Fruit fly (Drosophila melanogaster) whole organism, wandering third instar larva: ENCODE data around the gene TBC1D23.
A peak's percentile ranks its signal among the peaks of the same experiment; 100 is the strongest.

Experiments used
- Abd-B ChIP-seq: fragments of >200 bp; optimal IDR thresholded peaks from 2 replicates; lab custom pipeline; 2017; ENCODE audit warnings: missing biosample characterization, missing genetic modification characterization
- CG32264 ChIP-seq: fragments of 200-800 bp; sonication (Bioruptor generic); optimal IDR thresholded peaks from 2 replicates; lab custom pipeline; 2016; ENCODE audit warnings: missing biosample characterization, missing genetic modification characterization
- CG9705 ChIP-seq: fragments of 200-800 bp; sonication (Bioruptor generic); optimal IDR thresholded peaks from 2 replicates; lab custom pipeline; 2018; ENCODE audit warnings: missing biosample characterization, mild to moderate bottlenecking, missing genetic modification characterization
- CrebA ChIP-seq: fragments of 200-800 bp; sonication (Bioruptor generic); optimal IDR thresholded peaks from 2 replicates; lab custom pipeline; 2016; ENCODE audit warnings: missing biosample characterization, mild to moderate bottlenecking, missing genetic modification characterization, borderline replicate concordance
- Dfd ChIP-seq: fragments of >200 bp; optimal IDR thresholded peaks from 2 replicates; lab custom pipeline; 2017; ENCODE audit warnings: missing biosample characterization, missing genetic modification characterization
- Dif ChIP-seq: fragments of 200-275, 200-300 bp; sonication (Bioruptor generic); optimal IDR thresholded peaks from 2 replicates; lab custom pipeline; 2018; ENCODE audit warnings: missing biosample characterization, missing genetic modification characterization; ENCODE audit not compliant: partially characterized antibody
- GATAd ChIP-seq: sonication (Bioruptor generic); optimal IDR thresholded peaks from 2 replicates; lab custom pipeline; 2016; ENCODE audit warnings: missing biosample characterization, missing genetic modification characterization
- HLH106 ChIP-seq: fragments of 200-800 bp; optimal IDR thresholded peaks from 3 replicates; lab custom pipeline; 2019; ENCODE audit warnings: missing biosample characterization, mild to moderate bottlenecking, missing genetic modification characterization, moderate library complexity
- Hnf4 ChIP-seq: fragments of 200-800 bp; sonication (Bioruptor generic); optimal IDR thresholded peaks from 2 replicates; lab custom pipeline; 2016; ENCODE audit warnings: missing biosample characterization, mild to moderate bottlenecking, missing genetic modification characterization
- Hr78 ChIP-seq: fragments of >200 bp; optimal IDR thresholded peaks from 2 replicates; lab custom pipeline; 2017; ENCODE audit warnings: missing biosample characterization, missing genetic modification characterization
- Jra ChIP-seq: sonication (Bioruptor generic); optimal IDR thresholded peaks from 2 replicates; lab custom pipeline; 2016; ENCODE audit warnings: missing biosample characterization, missing genetic modification characterization
- Mio ChIP-seq: sonication (Bioruptor generic); optimal IDR thresholded peaks from 2 replicates; lab custom pipeline; 2016; ENCODE audit warnings: missing biosample characterization, missing genetic modification characterization
- Myc ChIP-seq: fragments of >200 bp; optimal IDR thresholded peaks from 2 replicates; lab custom pipeline; 2017
- N ChIP-seq: fragments of >200 bp; optimal IDR thresholded peaks from 2 replicates; lab custom pipeline; 2018; ENCODE audit warnings: missing biosample characterization, missing external identifiers, missing genetic modification characterization
- OdsH ChIP-seq: fragments of 200-800 bp; sonication (Bioruptor generic); optimal IDR thresholded peaks from 2 replicates; lab custom pipeline; 2016; ENCODE audit warnings: missing biosample characterization, mild to moderate bottlenecking, missing genetic modification characterization
- Rel ChIP-seq, 2 experiments: fragments of 200-800 bp; sonication (Bioruptor generic) in 1 of 2; optimal IDR thresholded peaks; 2 replicates in 1 of 2; 3 replicates in 1 of 2; lab custom pipeline; 2016 to 2019; ENCODE audit warnings: mild to moderate bottlenecking in 2 of 2, missing biosample characterization in 2 of 2, missing genetic modification characterization in 2 of 2, moderate library complexity in 1 of 2
- Sp1 ChIP-seq: fragments of 200-800 bp; sonication (Bioruptor generic); optimal IDR thresholded peaks from 3 replicates; lab custom pipeline; 2019; ENCODE audit warnings: missing biosample characterization, mild to moderate bottlenecking, missing genetic modification characterization, moderate library complexity
- Vsx2 ChIP-seq: fragments of 200-300, 225-300 bp; sonication (Bioruptor generic); optimal IDR thresholded peaks from 2 replicates; lab custom pipeline; 2018; ENCODE audit warnings: missing biosample characterization, missing genetic modification characterization; ENCODE audit not compliant: partially characterized antibody
- br ChIP-seq: fragments of 200-800 bp; sonication (Bioruptor generic); optimal IDR thresholded peaks from 2 replicates; lab custom pipeline; 2016; ENCODE audit warnings: missing biosample characterization, missing genetic modification characterization
- brk ChIP-seq: fragments of 200-800 bp; sonication (Bioruptor generic); optimal IDR thresholded peaks from 2 replicates; lab custom pipeline; 2016; ENCODE audit warnings: missing biosample characterization, mild to moderate bottlenecking, missing genetic modification characterization
- dmrt93B ChIP-seq: fragments of 200-800 bp; sonication (Bioruptor generic); optimal IDR thresholded peaks from 2 replicates; lab custom pipeline; 2018; ENCODE audit warnings: missing biosample characterization, mild to moderate bottlenecking, missing genetic modification characterization
- dsf ChIP-seq: sonication (Bioruptor generic); optimal IDR thresholded peaks from 2 replicates; lab custom pipeline; 2016; ENCODE audit warnings: missing biosample characterization, missing genetic modification characterization, borderline replicate concordance
- ey ChIP-seq: fragments of 200-800 bp; sonication (Bioruptor generic); optimal IDR thresholded peaks from 2 replicates; lab custom pipeline; 2016; ENCODE audit warnings: missing biosample characterization, missing genetic modification characterization
- fru ChIP-seq: fragments of 200-800 bp; sonication (Bioruptor generic); optimal IDR thresholded peaks from 3 replicates; lab custom pipeline; 2016; ENCODE audit warnings: missing biosample characterization, mild to moderate bottlenecking, missing genetic modification characterization
- h ChIP-seq: fragments of 200-800 bp; sonication (Bioruptor generic); optimal IDR thresholded peaks from 3 replicates; lab custom pipeline; 2016; ENCODE audit warnings: missing biosample characterization, mild to moderate bottlenecking, missing genetic modification characterization
- jim ChIP-seq: fragments of 175-275, 200-325 bp; sonication (Bioruptor generic); optimal IDR thresholded peaks from 2 replicates; lab custom pipeline; 2016; ENCODE audit warnings: missing biosample characterization, mild to moderate bottlenecking, missing genetic modification characterization
- lola ChIP-seq: fragments of >200 bp; optimal IDR thresholded peaks from 2 replicates; lab custom pipeline; 2017; ENCODE audit warnings: missing biosample characterization, missing genetic modification characterization
- psq ChIP-seq: fragments of 200-800 bp; sonication (Bioruptor generic); optimal IDR thresholded peaks from 3 replicates; lab custom pipeline; 2017; ENCODE audit warnings: missing biosample characterization, mild to moderate bottlenecking, missing genetic modification characterization, moderate library complexity
- rgr ChIP-seq: fragments of 200-800 bp; sonication (Bioruptor generic); optimal IDR thresholded peaks from 3 replicates; lab custom pipeline; 2016; ENCODE audit warnings: missing biosample characterization, mild to moderate bottlenecking, missing genetic modification characterization
- sage ChIP-seq: fragments of 200-800 bp; sonication (Bioruptor generic); optimal IDR thresholded peaks from 2 replicates; lab custom pipeline; 2016; ENCODE audit warnings: missing biosample characterization, mild to moderate bottlenecking, missing genetic modification characterization
- sv ChIP-seq: fragments of 200-800 bp; sonication (Bioruptor generic); optimal IDR thresholded peaks from 3 replicates; lab custom pipeline; 2016; ENCODE audit warnings: missing biosample characterization, missing genetic modification characterization
- tai ChIP-seq: sonication (Bioruptor generic); optimal IDR thresholded peaks from 2 replicates; lab custom pipeline; 2016; ENCODE audit warnings: missing biosample characterization, missing genetic modification characterization
- usp ChIP-seq: fragments of >200 bp; optimal IDR thresholded peaks from 2 replicates; lab custom pipeline; 2017; ENCODE audit warnings: missing biosample characterization, missing genetic modification characterization
- woc ChIP-seq: sonication (Bioruptor generic); optimal IDR thresholded peaks from 2 replicates; lab custom pipeline; 2016; ENCODE audit warnings: missing biosample characterization, mild to moderate bottlenecking, missing genetic modification characterization

The TBC1D23 gene

dm6 chr2L:1095450-1095849, 33.7 kb upstream of the TBC1D23 start:
- TF ChIP-seq ey (no peak), Rel (GFP tag; optimal IDR thresholded peaks at IDR 0.05; lab: Kevin White, UChicago) (no peak), Rel (tag; optimal IDR thresholded peaks at IDR 0.05; lab: Kevin White, UChicago) (peak; percentile 17)

dm6 chr2L:1102349-1102748, 26.8 kb upstream of the TBC1D23 start, which contains the start of gene CG4629:
TSS of gene CG4629 (minus strand) at chr2L:1102504.
- TF ChIP-seq Dif (GFP tag; lab: Kevin White, UChicago) = peak; percentile 59
- peak; percentile 13 for TF ChIP-seq fru (GFP tag; lab: Kevin White, UChicago)
- TF ChIP-seq CG32264 (GFP tag; lab: Kevin White, UChicago) = no peak
- TF ChIP-seq Rel (GFP tag; optimal IDR thresholded peaks at IDR 0.05; lab: Kevin White, UChicago) = no peak
- TF ChIP-seq Rel (tag; optimal IDR thresholded peaks at IDR 0.05; lab: Kevin White, UChicago) = peak; percentile 20

dm6 chr2L:1108029-1108688, 21.0 kb upstream of the TBC1D23 start, which contains the start of the genes PolrMT and CG14339:
TSS of gene PolrMT (minus strand) at chr2L:1108373.
TSS of gene CG14339 (plus strand) at chr2L:1108540.
- no peak for TF ChIP-seq sage (GFP tag; lab: Kevin White, UChicago)
- TF ChIP-seq Hr78 (GFP tag; lab: Kevin White, UChicago) = no peak
- TF ChIP-seq HLH106 (tag; lab: Kevin White, UChicago) = no peak
- peak; percentile 51 for TF ChIP-seq N (GFP tag; lab: Kevin White, UChicago)
- TF ChIP-seq tai (GFP tag; lab: Kevin White, UChicago) = no peak
- no peak for TF ChIP-seq dmrt93B (GFP tag; lab: Kevin White, UChicago)
- no peak for TF ChIP-seq h (GFP tag; lab: Kevin White, UChicago)
- TF ChIP-seq psq = no peak
- no peak for TF ChIP-seq Vsx2 (GFP tag; lab: Kevin White, UChicago)
- no peak for TF ChIP-seq Jra (GFP tag; lab: Kevin White, UChicago)
- TF ChIP-seq Sp1 (GFP tag; lab: Kevin White, UChicago) = no peak
- TF ChIP-seq usp (GFP tag; lab: Kevin White, UChicago) = no peak
- no peak for TF ChIP-seq GATAd
- no peak for TF ChIP-seq Mio (GFP tag; lab: Kevin White, UChicago)
- TF ChIP-seq Rel (GFP tag; optimal IDR thresholded peaks at IDR 0.05; lab: Kevin White, UChicago) = no peak
- peak; percentile 36 for TF ChIP-seq Rel (tag; optimal IDR thresholded peaks at IDR 0.05; lab: Kevin White, UChicago)
- TF ChIP-seq fru (GFP tag; lab: Kevin White, UChicago) = no peak
- TF ChIP-seq brk (GFP tag; lab: Kevin White, UChicago) = no peak
- no peak for TF ChIP-seq br (GFP tag; lab: Kevin White, UChicago)
- TF ChIP-seq CrebA (GFP tag; lab: Kevin White, UChicago) = no peak
- peak; percentile 27 for TF ChIP-seq rgr
- TF ChIP-seq ey = no peak
- TF ChIP-seq OdsH (GFP tag; lab: Kevin White, UChicago) = no peak
- TF ChIP-seq CG32264 (GFP tag; lab: Kevin White, UChicago) = no peak
- no peak for TF ChIP-seq CG9705
- no peak for TF ChIP-seq Dif (GFP tag; lab: Kevin White, UChicago)
- TF ChIP-seq woc (GFP tag; lab: Kevin White, UChicago) = no peak
- TF ChIP-seq lola = no peak
- TF ChIP-seq dsf (GFP tag; lab: Kevin White, UChicago) = no peak
- TF ChIP-seq sv = no peak
- peak; percentile 6 for TF ChIP-seq Myc (lab: Kevin White, UChicago)

- TF ChIP-seq Hnf4 (GFP tag; lab: Kevin White, UChicago) (no peak), h (GFP tag; lab: Kevin White, UChicago) (no peak), jim (no peak), woc (GFP tag; lab: Kevin White, UChicago) (no peak), rgr (no peak), ey (no peak), Jra (GFP tag; lab: Kevin White, UChicago) (no peak), tai (GFP tag; lab: Kevin White, UChicago) (no peak), Abd-B (GFP tag; lab: Kevin White, UChicago) (no peak), fru (GFP tag; lab: Kevin White, UChicago) (no peak), Hr78 (GFP tag; lab: Kevin White, UChicago) (no peak), Dif (GFP tag; lab: Kevin White, UChicago) (no peak), Dfd (GFP tag; lab: Kevin White, UChicago) (no peak), Myc (lab: Kevin White, UChicago) (no peak), psq (no peak), CrebA (GFP tag; lab: Kevin White, UChicago) (no peak), br (GFP tag; lab: Kevin White, UChicago) (no peak), usp (GFP tag; lab: Kevin White, UChicago) (no peak)
Measured at dm6 chr2L:1112641-1113040, 16.5 kb upstream of the TBC1D23 start, which contains the start of gene CG14340. TSS of gene CG14340 (plus strand) at chr2L:1112941.
